Fruit fly (Drosophila melanogaster): Measurements from ENCODE around the gene CG42751.

CG42751 gene

DNA sequence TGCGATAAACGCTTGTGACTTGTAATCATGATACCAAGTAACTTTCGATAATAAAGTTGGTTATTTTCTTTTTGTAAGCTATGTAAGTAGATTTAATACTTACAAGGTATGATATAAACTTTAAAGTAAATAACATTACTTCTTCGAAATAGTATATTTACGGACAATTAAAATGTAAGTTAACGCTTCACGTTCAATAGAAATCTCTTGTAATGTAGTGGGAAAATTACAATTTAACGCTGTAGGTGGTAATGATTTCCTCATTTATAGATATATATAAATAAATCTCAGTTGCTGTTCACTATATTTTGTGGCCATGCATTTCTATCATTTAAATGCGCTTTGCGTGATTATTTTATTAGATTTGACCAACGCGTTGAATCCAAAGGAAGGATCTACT lies 15.8 kb upstream of the CG42751 start, which contains the start of gene Sfp33A2:
TSS of gene Sfp33A2 (plus strand) at position 301 of the 400 bp plus-strand sequence.
- TF ChIP-seq sv (GFP tag; optimal IDR thresholded peaks at IDR 0.05) (no peak), h (GFP tag; optimal IDR thresholded peaks at IDR 0.05) (no peak), Abd-B (GFP tag; optimal IDR thresholded peaks at IDR 0.05) (no peak), Hnf4 (GFP tag; optimal IDR thresholded peaks at IDR 0.05) (no peak), Myc (optimal IDR thresholded peaks at IDR 0.05) (no peak), psq (GFP tag; optimal IDR thresholded peaks at IDR 0.05) (no peak), CG9705 (GFP tag; optimal IDR thresholded peaks at IDR 0.05) (no peak), fru (GFP tag; optimal IDR thresholded peaks at IDR 0.05) (no peak), OdsH (GFP tag; optimal IDR thresholded peaks at IDR 0.05) (no peak), N (GFP tag; optimal IDR thresholded peaks at IDR 0.05) (no peak), Jra (GFP tag; optimal IDR thresholded peaks at IDR 0.05) (no peak), sage (GFP tag; optimal IDR thresholded peaks at IDR 0.05) (no peak), Mio (GFP tag; optimal IDR thresholded peaks at IDR 0.05) (no peak), tai (GFP tag; optimal IDR thresholded peaks at IDR 0.05) (no peak)

- TF ChIP-seq Abd-B (GFP tag; optimal IDR thresholded peaks at IDR 0.05) = no peak
- TF ChIP-seq OdsH (GFP tag; optimal IDR thresholded peaks at IDR 0.05) = no peak
- no peak for TF ChIP-seq CrebA (GFP tag; optimal IDR thresholded peaks at IDR 0.05; ENCODE audit: borderline replicate concordance)
- TF ChIP-seq fru (GFP tag; optimal IDR thresholded peaks at IDR 0.05) = no peak
- TF ChIP-seq psq (GFP tag; optimal IDR thresholded peaks at IDR 0.05) = no peak
Measured at dm6 chr2L:11839612-11840011, 13.6 kb upstream of the CG42751 start, which contains the start of gene Sfp33A3. Gene Sfp33A3 (plus strand): TSS chr2L:11839912.

DNA sequence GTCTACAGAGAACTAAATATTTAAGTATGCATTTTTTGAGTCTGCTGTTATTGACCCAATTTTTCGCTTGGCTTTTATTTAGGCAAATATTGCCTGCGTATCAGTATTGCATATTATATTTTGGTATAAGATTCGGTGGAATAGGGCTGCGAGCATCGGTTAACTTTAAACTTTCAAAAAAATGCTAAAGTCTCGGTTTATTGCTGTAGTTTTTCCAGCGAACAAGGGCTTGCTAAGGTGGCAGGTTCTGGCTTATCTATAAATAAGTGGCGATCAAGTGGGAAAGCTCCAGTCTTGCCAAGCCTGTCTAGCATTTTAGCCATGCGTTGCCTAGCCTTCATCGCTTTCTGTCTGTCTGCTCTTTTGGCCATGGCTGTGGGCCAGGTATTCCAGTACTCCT lies 12.8 kb upstream of the CG42751 start, which contains the start of gene CG31704:
TSS of gene CG31704 (plus strand) at position 301 of the 400 bp plus-strand sequence.
- TF ChIP-seq GATAd (GFP tag; optimal IDR thresholded peaks at IDR 0.05) = no peak
- TF ChIP-seq woc (GFP tag; optimal IDR thresholded peaks at IDR 0.05) = no peak
- TF ChIP-seq br (GFP tag; optimal IDR thresholded peaks at IDR 0.05) = no peak
- TF ChIP-seq tai (GFP tag; optimal IDR thresholded peaks at IDR 0.05) = no peak
- TF ChIP-seq Dif (GFP tag; optimal IDR thresholded peaks at IDR 0.05; ENCODE audit: partially characterized antibody) = no peak
- TF ChIP-seq HLH106 (tag; optimal IDR thresholded peaks at IDR 0.05) = no peak
- no peak for TF ChIP-seq Hr83 (GFP tag; optimal IDR thresholded peaks at IDR 0.05; ENCODE audit: poor library complexity, severe bottlenecking)
- TF ChIP-seq CG32264 (GFP tag; optimal IDR thresholded peaks at IDR 0.05) = no peak
- no peak for TF ChIP-seq Abd-B (GFP tag; optimal IDR thresholded peaks at IDR 0.05)
- TF ChIP-seq dsf (GFP tag; optimal IDR thresholded peaks at IDR 0.05; ENCODE audit: borderline replicate concordance) = no peak
- no peak for TF ChIP-seq sv (GFP tag; optimal IDR thresholded peaks at IDR 0.05)
- no peak for TF ChIP-seq brk (GFP tag; optimal IDR thresholded peaks at IDR 0.05)
- TF ChIP-seq Hr78 (GFP tag; optimal IDR thresholded peaks at IDR 0.05) = no peak
- TF ChIP-seq usp (GFP tag; optimal IDR thresholded peaks at IDR 0.05) = no peak
- TF ChIP-seq psq (GFP tag; optimal IDR thresholded peaks at IDR 0.05) = no peak
- no peak for TF ChIP-seq jim (GFP tag; optimal IDR thresholded peaks at IDR 0.05)
- no peak for TF ChIP-seq Sp1 (GFP tag; optimal IDR thresholded peaks at IDR 0.05)
- TF ChIP-seq dl (GFP tag; optimal IDR thresholded peaks at IDR 0.05; ENCODE audit: insufficient read depth in 1 of 2, partially characterized antibody in 2 of 2) = no peak

- peak in 1 of 2 experiments; percentile 12 for TF ChIP-seq foxo (GFP tag; optimal IDR thresholded peaks at IDR 0.05)
- no peak for TF ChIP-seq sage (GFP tag; optimal IDR thresholded peaks at IDR 0.05)
- TF ChIP-seq Sp1 (GFP tag; optimal IDR thresholded peaks at IDR 0.05) = no peak
- no peak for TF ChIP-seq tai (GFP tag; optimal IDR thresholded peaks at IDR 0.05)
- no peak for TF ChIP-seq br (GFP tag; optimal IDR thresholded peaks at IDR 0.05)
- TF ChIP-seq GATAd (GFP tag; optimal IDR thresholded peaks at IDR 0.05) = no peak
- TF ChIP-seq HLH106 (tag; optimal IDR thresholded peaks at IDR 0.05) = no peak
- peak; percentile 9 for TF ChIP-seq Hnf4 (GFP tag; optimal IDR thresholded peaks at IDR 0.05)
Measured at dm6 chr2L:11841538-11841937, 11.7 kb upstream of the CG42751 start.

DNA sequence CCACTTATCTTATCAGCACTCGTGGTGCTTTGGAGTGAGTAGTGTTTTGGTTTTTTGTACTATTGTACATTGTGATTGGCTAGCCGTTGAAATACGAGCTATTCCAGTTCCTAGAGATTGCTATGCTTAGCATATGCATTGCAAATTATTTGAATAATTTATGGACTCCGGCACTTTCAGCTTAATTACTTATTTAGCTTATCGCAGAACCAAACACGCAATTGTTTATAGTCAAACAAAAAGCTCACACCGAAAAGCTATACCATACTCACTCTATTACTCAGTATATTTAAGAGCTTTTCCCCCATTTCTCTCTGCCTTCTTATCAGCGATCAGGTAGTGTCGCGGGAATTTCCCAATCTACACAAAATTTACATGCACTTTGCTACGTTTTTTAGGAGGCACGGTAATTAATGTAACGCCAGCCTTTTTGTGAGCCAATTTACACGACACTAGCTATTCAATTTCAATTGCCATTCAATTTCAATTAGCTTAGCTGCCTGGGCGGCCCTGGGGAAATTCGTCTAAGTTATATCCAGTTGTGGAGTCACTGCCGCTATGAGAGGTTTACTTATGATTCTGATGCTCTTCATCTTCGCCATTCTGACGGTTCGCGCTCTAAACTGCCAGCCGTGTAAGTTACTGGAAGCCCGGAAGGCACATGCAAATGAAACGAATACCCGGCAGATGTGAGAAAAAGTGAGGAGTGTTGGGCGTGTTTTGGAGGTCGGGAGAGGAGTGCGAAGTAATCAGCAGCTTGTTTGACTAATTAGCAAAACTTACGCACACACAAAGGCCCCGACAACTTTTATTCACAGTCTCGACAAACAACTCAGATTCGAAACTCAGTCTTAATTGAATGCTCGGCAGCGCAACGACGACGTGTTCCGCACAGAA lies 10.7 kb upstream of the CG42751 start, which contains the start of the genes CG44008, CG14933, CG46426 and CG42486:
TSS of gene CG44008 (minus strand) at position 155 of the 897 bp plus-strand sequence.
TSS of gene CG14933 (plus strand) at position 538 of the 897 bp plus-strand sequence.
TSS of gene CG46426 (plus strand) at position 538 of the 897 bp plus-strand sequence.
TSS of gene CG42486 (plus strand) at position 847 of the 897 bp plus-strand sequence.
- TF ChIP-seq HLH106 (tag; optimal IDR thresholded peaks at IDR 0.05) (no peak), Rel (GFP tag; optimal IDR thresholded peaks at IDR 0.05) (no peak), Rel (tag; optimal IDR thresholded peaks at IDR 0.05) (peak; percentile 97), OdsH (GFP tag; optimal IDR thresholded peaks at IDR 0.05) (no peak), dsf (GFP tag; optimal IDR thresholded peaks at IDR 0.05; ENCODE audit: borderline replicate concordance) (no peak), Hr78 (GFP tag; optimal IDR thresholded peaks at IDR 0.05) (no peak), fru (GFP tag; optimal IDR thresholded peaks at IDR 0.05) (no peak), dl (GFP tag; optimal IDR thresholded peaks at IDR 0.05; ENCODE audit: insufficient read depth in 1 of 2, partially characterized antibody in 2 of 2) (peak; percentile 85 to 94), N (GFP tag; optimal IDR thresholded peaks at IDR 0.05) (no peak), GATAd (GFP tag; optimal IDR thresholded peaks at IDR 0.05) (no peak)

All from whole organism, wandering third instar larva.